Worm (Caenorhabditis elegans): Measurements from ENCODE around the gene F08G2.5.

DNA sequence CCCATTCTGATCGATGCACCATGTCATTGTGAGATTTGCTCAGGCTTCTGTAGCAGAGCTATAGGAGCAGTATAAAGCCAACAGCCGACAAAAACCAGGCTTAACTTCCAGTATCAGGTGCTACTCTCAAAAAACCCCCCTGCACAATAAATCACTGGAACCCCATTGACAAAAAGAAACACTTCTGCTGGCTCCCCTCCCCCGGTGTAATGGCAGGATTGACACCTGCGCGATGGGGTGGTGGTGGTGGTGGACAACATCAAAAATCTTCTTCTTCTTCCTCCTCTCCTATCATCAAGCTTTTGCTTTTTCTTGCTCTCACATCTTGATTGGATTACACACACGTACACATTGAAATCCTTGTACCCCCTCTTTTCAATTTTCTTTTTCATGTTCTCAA is 43.7 kb downstream of the F08G2.5 start:
- TF ChIP-seq flt-1 (GFP tag; IDR thresholded peaks at IDR 0.05): no peak
- TF ChIP-seq pes-1 (GFP tag; IDR thresholded peaks at IDR 0.05): no peak
- TF ChIP-seq ama-1 (optimal IDR thresholded peaks at IDR 0.05): no peak
- no peak for TF ChIP-seq tra-4 (tag; optimal IDR thresholded peaks at IDR 0.05)
- no peak for TF ChIP-seq hnd-1 (tag; optimal IDR thresholded peaks at IDR 0.05)
- no peak for TF ChIP-seq ceh-13 (GFP tag; optimal IDR thresholded peaks at IDR 0.05)
